Worm (Caenorhabditis elegans) whole organism, early embryonic: Measurements from ENCODE around the gene srw-41.

Source experiments
- B0310.2 ChIP-seq: sonication (generic microtip); optimal IDR thresholded peaks from 2 replicates; lab custom pipeline; 2016; ENCODE audit warnings: mild to moderate bottlenecking, missing genetic modification characterization, missing compliant biosample characterization
- F13C5.2 ChIP-seq: sonication (generic microtip); optimal IDR thresholded peaks from 2 replicates; lab custom pipeline; 2017; ENCODE audit warnings: mild to moderate bottlenecking, missing genetic modification characterization, inconsistent platforms, missing compliant biosample characterization
- aly-1 ChIP-seq: sonication (generic microtip); optimal IDR thresholded peaks from 2 replicates; lab custom pipeline; 2016; ENCODE audit warnings: missing genetic modification characterization, missing compliant biosample characterization
- ama-1 ChIP-seq: fragments of 150-350 bp; optimal IDR thresholded peaks from 2 replicates; lab custom pipeline; 2014
- ceh-13 ChIP-seq: fragments of 200-800 bp; sonication (Bioruptor generic); optimal IDR thresholded peaks from 2 replicates; lab custom pipeline; 2018; ENCODE audit warnings: mild to moderate bottlenecking, missing genetic modification characterization, missing compliant biosample characterization
- ceh-36 ChIP-seq: sonication (generic microtip); optimal IDR thresholded peaks from 2 replicates; lab custom pipeline; 2016; ENCODE audit warnings: missing genetic modification characterization, inconsistent platforms, missing compliant biosample characterization
- flt-1 ChIP-seq: fragments of 200-800 bp; sonication (Bioruptor generic); IDR thresholded peaks from 2 replicates; pipeline ENCODE4 v1.3.6; 2022; ENCODE audit warnings: missing genetic modification characterization, missing compliant biosample characterization
- pes-1 ChIP-seq: fragments of 200-800 bp; sonication (Bioruptor generic); IDR thresholded peaks from 2 replicates; pipeline ENCODE4 v1.3.6; 2022; ENCODE audit warnings: missing genetic modification reagents, missing genetic modification characterization, missing compliant biosample characterization
- sea-1 ChIP-seq: fragments of 200-800 bp; sonication (Bioruptor generic); conservative IDR thresholded peaks from 2 replicates; pipeline ENCODE4 v1.3.6; 2022; ENCODE audit warnings: missing genetic modification characterization, missing compliant biosample characterization
- tbx-11 ChIP-seq: fragments of 200-800 bp; sonication (Bioruptor generic); IDR thresholded peaks from 2 replicates; pipeline ENCODE4 v1.3.6; 2022; ENCODE audit warnings: missing genetic modification characterization, missing compliant biosample characterization
- tbx-37 ChIP-seq: fragments of 200-800 bp; sonication (Bioruptor generic); conservative IDR thresholded peaks from 2 replicates; pipeline ENCODE4 v1.3.6; 2022; ENCODE audit warnings: missing genetic modification reagents, missing genetic modification characterization, missing compliant biosample characterization

DNA sequence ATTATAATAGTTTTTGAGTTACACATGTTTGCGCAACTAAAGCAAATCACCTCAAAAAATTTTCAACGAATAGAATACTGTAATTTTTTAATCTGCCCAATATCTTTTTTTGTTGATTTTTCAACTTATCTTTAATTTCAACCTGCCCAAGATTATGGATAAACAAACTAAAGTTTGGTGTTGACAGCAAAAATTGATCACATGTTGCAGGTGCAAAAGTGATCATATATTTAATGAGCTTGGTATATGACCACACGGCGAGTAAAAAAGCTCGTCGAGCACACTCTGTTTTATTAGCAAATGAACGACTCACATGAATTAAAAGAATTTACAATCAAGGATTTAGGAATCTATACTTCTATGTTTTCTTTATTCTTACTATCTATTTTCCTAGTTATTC is 21.7 kb upstream of the srw-41 start, which contains the start of gene srz-1:
- no peak for TF ChIP-seq ama-1 (lab: Kevin White, UChicago)
- TF ChIP-seq flt-1 (GFP tag; lab: Robert Waterston, UW), result no peak
- no peak for TF ChIP-seq F13C5.2 (tag; lab: Kevin White, UChicago)
- no peak for TF ChIP-seq sea-1 (GFP tag; lab: Robert Waterston, UW)
- TF ChIP-seq pes-1 (GFP tag; lab: Robert Waterston, UW), result no peak
- no peak for TF ChIP-seq B0310.2 (tag; lab: Kevin White, UChicago)
- TF ChIP-seq ceh-36 (tag; lab: Kevin White, UChicago), result no peak
- TF ChIP-seq ceh-13, result no peak
- no peak for TF ChIP-seq tbx-37 (GFP tag; lab: Robert Waterston, UW)
- no peak for TF ChIP-seq aly-1 (tag; lab: Kevin White, UChicago)
- TF ChIP-seq tbx-11, result no peak
